Fruit fly (Drosophila melanogaster): Measurements from ENCODE around the gene Ilk.

DNA sequence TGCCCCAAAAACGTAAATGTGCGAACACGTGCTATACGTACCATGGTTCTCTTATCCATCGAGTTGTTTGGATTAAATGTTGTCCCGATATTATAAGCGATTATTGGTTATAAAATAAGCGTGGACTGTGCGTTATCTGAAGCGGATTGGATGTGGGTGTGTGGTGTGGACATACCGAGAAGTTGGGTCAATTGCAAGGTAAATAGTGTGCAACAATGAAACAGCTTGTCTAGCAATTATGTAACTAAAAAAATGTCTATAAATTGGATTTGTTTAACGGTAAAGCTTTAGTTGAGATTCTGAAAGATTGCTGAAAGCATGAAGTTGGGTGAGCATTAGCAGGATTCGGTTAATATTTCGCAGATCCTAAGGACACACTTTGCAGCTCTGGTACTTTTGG is 41.0 kb downstream of the Ilk start, which contains the start of gene CG43218:
- TF ChIP-seq pan (optimal IDR thresholded peaks at IDR 0.05) (no peak), EcR (GFP tag; optimal IDR thresholded peaks at IDR 0.05) (no peak), psq (optimal IDR thresholded peaks at IDR 0.05) (no peak)

Data from whole organism.